Fruit fly (Drosophila melanogaster): ENCODE measurements around the gene CG42502.

DNA sequence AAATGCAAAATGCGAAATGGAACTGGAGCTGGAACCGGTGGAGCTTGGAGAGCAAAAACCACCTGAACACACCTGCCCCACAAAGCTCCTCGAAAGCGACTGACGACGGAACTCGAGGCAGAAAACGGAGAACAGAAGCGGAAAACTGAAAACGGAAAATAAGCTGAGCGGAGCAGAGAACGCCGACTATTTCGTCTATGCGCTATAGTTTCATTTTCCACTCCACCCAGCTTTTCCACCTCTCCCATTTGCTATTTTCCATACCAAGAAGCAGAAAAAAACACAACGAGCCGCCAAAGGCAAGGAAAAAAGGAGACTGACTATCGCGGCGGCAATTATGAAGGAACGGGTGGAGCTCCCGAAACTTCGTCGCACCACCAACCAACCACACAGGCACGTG, 18.2 kb downstream of the CG42502 start, which contains the start of gene ham:
- TF ChIP-seq usp (GFP tag; optimal IDR thresholded peaks at IDR 0.05), result no peak
- TF ChIP-seq pan (optimal IDR thresholded peaks at IDR 0.05), result no peak

Measured in whole organism.